Fruit fly (Drosophila melanogaster): Measurements from ENCODE around the gene vnc.

Gene vnc

DNA sequence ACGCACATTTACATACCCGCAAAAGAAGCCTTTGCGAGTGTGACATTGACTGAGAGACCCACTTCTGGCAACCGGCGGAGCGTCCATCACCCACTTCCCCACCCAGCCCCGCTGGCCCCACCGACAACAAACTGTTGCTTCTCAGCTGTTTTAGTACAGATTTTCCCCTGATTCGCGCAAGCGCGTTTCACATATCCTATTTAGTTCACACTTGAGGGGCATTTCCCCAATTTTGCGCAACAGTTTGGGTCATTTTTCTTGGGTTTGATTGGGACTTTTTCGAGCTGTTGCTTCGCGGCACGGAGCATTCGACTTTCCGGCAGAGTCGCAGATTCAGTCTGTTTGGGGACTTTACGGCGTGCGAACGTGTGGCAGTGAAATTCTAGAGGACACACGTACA is 44.9 kb upstream of the vnc start (continued):
- TF ChIP-seq amos (GFP tag; IDR thresholded peaks at IDR 0.05; ENCODE audit: partially characterized antibody) (no peak), crp (GFP tag; optimal IDR thresholded peaks at IDR 0.05) (peak in 1 of 2 experiments; percentile 33), CG32767 (GFP tag; IDR thresholded peaks at IDR 0.05) (no peak), CG1832 (GFP tag; optimal IDR thresholded peaks at IDR 0.05) (no peak), ttk (GFP tag; IDR thresholded peaks at IDR 0.05) (no peak), CG6765 (GFP tag; optimal IDR thresholded peaks at IDR 0.05) (no peak), crol (GFP tag; IDR thresholded peaks at IDR 0.05) (peak; percentile 74), CG13775 (GFP tag; optimal IDR thresholded peaks at IDR 0.05) (no peak), chinmo (GFP tag; IDR thresholded peaks at IDR 0.05; ENCODE audit: partially characterized antibody) (0 out of 4 replicates have a peak, but pooled peaks have one; percentile 24), Meics (GFP tag; optimal IDR thresholded peaks at IDR 0.05) (no peak), CG13894 (tag; optimal IDR thresholded peaks at IDR 0.05) (peak; percentile 22), Deaf1 (tag; optimal IDR thresholded peaks at IDR 0.05) (peak; percentile 69), CG1024 (GFP tag; IDR thresholded peaks at IDR 0.05) (no peak), CG12299 (tag; optimal IDR thresholded peaks at IDR 0.05) (no peak), wek (GFP tag; optimal IDR thresholded peaks at IDR 0.05) (no peak), ewg (GFP tag; optimal IDR thresholded peaks at IDR 0.05) (peak; percentile 83), Adf1 (GFP tag; IDR thresholded peaks at IDR 0.05) (peak; percentile 10; the same call in 1 of the 2 replicates), scrt (GFP tag; optimal IDR thresholded peaks at IDR 0.05) (peak; percentile 100), CG5180 (GFP tag; optimal IDR thresholded peaks at IDR 0.05) (peak; percentile 92), otp (GFP tag; IDR thresholded peaks at IDR 0.05) (no peak)

DNA sequence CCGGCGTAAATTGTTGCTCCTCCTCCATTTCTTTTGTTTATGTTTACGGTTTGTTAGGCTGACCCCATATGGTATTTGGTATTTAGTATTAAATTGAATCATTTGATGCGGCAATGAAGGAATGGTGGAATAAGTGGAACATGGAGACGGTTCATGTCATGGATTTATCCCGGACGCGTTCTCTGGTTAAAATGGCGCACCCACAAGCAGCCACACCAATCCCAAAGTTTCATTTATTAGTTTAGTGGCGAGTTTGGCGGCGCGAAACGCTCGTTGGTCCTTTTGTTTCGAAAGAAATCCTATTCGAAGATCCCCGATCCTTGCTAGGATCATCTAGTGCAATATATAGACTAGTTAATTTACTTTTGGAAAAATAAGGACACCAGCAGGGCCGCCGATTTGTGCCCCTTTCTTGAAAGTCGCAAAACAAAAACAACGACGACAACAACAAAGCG is 3.8 kb upstream of the vnc start, which contains the start of the genes CG6685 and Dronc:
CG6685 (minus strand) TSS at position 51 of the 455 bp plus-strand sequence.
Dronc (plus strand) TSS at position 213 of the 455 bp plus-strand sequence.
- TF ChIP-seq jigr1 (GFP tag; IDR thresholded peaks at IDR 0.05) (no peak), CG11723 (GFP tag; optimal IDR thresholded peaks at IDR 0.05) (no peak), CG1603 (tag; optimal IDR thresholded peaks at IDR 0.05) (peak; percentile 91), CG14860 (GFP tag; IDR thresholded peaks at IDR 0.05; ENCODE audit: partially characterized antibody) (no peak), Xrp1 (GFP tag; IDR thresholded peaks at IDR 0.05) (no peak), nom (GFP tag; optimal IDR thresholded peaks at IDR 0.05) (no peak), CG9876 (GFP tag; optimal IDR thresholded peaks at IDR 0.05) (no peak), gro (GFP tag; optimal IDR thresholded peaks at IDR 0.05) (peak; percentile 59), Dp (GFP tag; optimal IDR thresholded peaks at IDR 0.05) (peak; percentile 60), dati (GFP tag; IDR thresholded peaks at IDR 0.05) (no peak), CG12769 (tag; optimal IDR thresholded peaks at IDR 0.05) (peak; percentile 36), Tbp (GFP tag; optimal IDR thresholded peaks at IDR 0.05) (no peak), Hmr (GFP tag; optimal IDR thresholded peaks at IDR 0.05) (peak; percentile 70), CG7987 (GFP tag; optimal IDR thresholded peaks at IDR 0.05) (no peak), Antp (GFP tag; optimal IDR thresholded peaks at IDR 0.05) (no peak), ara (GFP tag; IDR thresholded peaks at IDR 0.05) (no peak), CG5245 (GFP tag; optimal IDR thresholded peaks at IDR 0.05) (no peak), zfh2 (GFP tag; optimal IDR thresholded peaks at IDR 0.05) (peak; percentile 9), ato (GFP tag; IDR thresholded peaks at IDR 0.05; ENCODE audit: partially characterized antibody) (peak; percentile 34; the same call in 1 of the 2 replicates), CG2116 (GFP tag; optimal IDR thresholded peaks at IDR 0.05) (peak; percentile 45), CG31224 (GFP tag; IDR thresholded peaks at IDR 0.05) (no peak), dmrt11E (tag; optimal IDR thresholded peaks at IDR 0.05) (no peak), CG10979 (tag; optimal IDR thresholded peaks at IDR 0.05) (no peak), CG12659 (GFP tag; optimal IDR thresholded peaks at IDR 0.05) (peak; percentile 88), tio (GFP tag; optimal IDR thresholded peaks at IDR 0.05) (no peak), ftz-f1 (GFP tag; optimal IDR thresholded peaks at IDR 0.05) (peak; percentile 57), fd64A (GFP tag; optimal IDR thresholded peaks at IDR 0.05) (no peak), CG5953 (GFP tag; IDR thresholded peaks at IDR 0.05) (no peak), CG18764 (GFP tag; optimal IDR thresholded peaks at IDR 0.05) (no peak), CG3163 (GFP tag; optimal IDR thresholded peaks at IDR 0.05) (peak; percentile 2), CTCF (GFP tag; optimal IDR thresholded peaks at IDR 0.05) (peak; percentile 37)

Data from whole organism, embryonic.